Fruit fly (Drosophila melanogaster): ENCODE data around the gene hdm.

DNA sequence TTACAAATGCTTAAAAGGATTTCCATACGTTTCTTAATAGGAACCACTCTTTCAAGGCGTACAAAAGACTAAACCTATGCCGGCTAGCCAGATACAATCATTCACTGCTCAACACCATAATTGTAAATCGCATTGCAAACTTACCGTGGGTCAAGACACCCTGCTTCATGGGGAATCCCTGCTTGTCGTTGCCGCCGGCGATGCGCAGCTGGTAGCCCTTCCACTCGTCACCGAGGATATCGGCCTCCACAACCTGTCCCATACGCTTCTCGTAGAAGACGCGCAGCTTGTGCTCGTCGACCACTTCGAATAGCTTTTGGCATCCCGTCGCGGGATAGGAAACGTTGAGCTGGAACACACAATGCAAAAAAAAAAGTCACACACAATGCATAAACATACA is 19.3 kb downstream of the hdm start:
- TF ChIP-seq CTCF (optimal IDR thresholded peaks at IDR 0.05): no peak
- TF ChIP-seq CG8478 (optimal IDR thresholded peaks at IDR 0.05): no peak

Data from S2 (cell line).